Fruit fly (Drosophila melanogaster): ENCODE data around the gene Osi17.

DNA sequence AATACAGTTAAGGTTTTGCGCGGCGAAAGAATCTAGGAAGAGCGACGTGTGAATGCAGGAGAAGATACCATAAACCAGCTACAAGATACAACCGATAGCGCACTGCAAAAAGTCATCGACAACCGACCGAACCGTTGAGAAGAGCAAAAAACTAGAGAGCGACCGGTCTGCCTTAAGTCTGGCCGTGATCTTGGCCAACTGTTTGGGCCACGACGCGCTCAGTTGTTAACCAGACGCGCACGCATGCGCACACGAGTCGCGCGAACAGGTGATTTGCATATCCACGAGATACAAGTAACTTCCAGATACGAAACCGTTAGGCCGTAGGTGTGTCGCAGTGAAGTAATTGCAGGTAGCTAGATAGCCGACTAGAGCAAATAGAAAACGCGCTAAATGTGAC, 3.5 kb downstream of the Osi17 start:
- TF ChIP-seq Eip93F (GFP tag; optimal IDR thresholded peaks at IDR 0.05) (no peak), CG9139 (GFP tag; optimal IDR thresholded peaks at IDR 0.05) (no peak), Eip75B (GFP tag; optimal IDR thresholded peaks at IDR 0.05) (no peak), Hr38 (GFP tag; optimal IDR thresholded peaks at IDR 0.05) (no peak)

Data from whole organism, prepupa.